Fruit fly (Drosophila melanogaster) whole organism, wandering third instar larva: Measurements from ENCODE around the gene Dim1.

Experiments used
- Abd-B ChIP-seq: fragments of >200 bp; optimal IDR thresholded peaks from 2 replicates; lab custom pipeline; 2017; ENCODE audit warnings: missing biosample characterization, missing genetic modification characterization
- CG32264 ChIP-seq: fragments of 200-800 bp; sonication (Bioruptor generic); optimal IDR thresholded peaks from 2 replicates; lab custom pipeline; 2016; ENCODE audit warnings: missing biosample characterization, missing genetic modification characterization
- CG9705 ChIP-seq: fragments of 200-800 bp; sonication (Bioruptor generic); optimal IDR thresholded peaks from 2 replicates; lab custom pipeline; 2018; ENCODE audit warnings: missing biosample characterization, mild to moderate bottlenecking, missing genetic modification characterization
- CrebA ChIP-seq: fragments of 200-800 bp; sonication (Bioruptor generic); optimal IDR thresholded peaks from 2 replicates; lab custom pipeline; 2016; ENCODE audit warnings: missing biosample characterization, mild to moderate bottlenecking, missing genetic modification characterization, borderline replicate concordance
- Dfd ChIP-seq: fragments of >200 bp; optimal IDR thresholded peaks from 2 replicates; lab custom pipeline; 2017; ENCODE audit warnings: missing biosample characterization, missing genetic modification characterization
- Dif ChIP-seq: fragments of 200-275, 200-300 bp; sonication (Bioruptor generic); optimal IDR thresholded peaks from 2 replicates; lab custom pipeline; 2018; ENCODE audit warnings: missing biosample characterization, missing genetic modification characterization; ENCODE audit not compliant: partially characterized antibody
- GATAd ChIP-seq: sonication (Bioruptor generic); optimal IDR thresholded peaks from 2 replicates; lab custom pipeline; 2016; ENCODE audit warnings: missing biosample characterization, missing genetic modification characterization
- HLH106 ChIP-seq: fragments of 200-800 bp; optimal IDR thresholded peaks from 3 replicates; lab custom pipeline; 2019; ENCODE audit warnings: missing biosample characterization, mild to moderate bottlenecking, missing genetic modification characterization, moderate library complexity
- Hnf4 ChIP-seq: fragments of 200-800 bp; sonication (Bioruptor generic); optimal IDR thresholded peaks from 2 replicates; lab custom pipeline; 2016; ENCODE audit warnings: missing biosample characterization, mild to moderate bottlenecking, missing genetic modification characterization
- Hr78 ChIP-seq: fragments of >200 bp; optimal IDR thresholded peaks from 2 replicates; lab custom pipeline; 2017; ENCODE audit warnings: missing biosample characterization, missing genetic modification characterization
- Jra ChIP-seq: sonication (Bioruptor generic); optimal IDR thresholded peaks from 2 replicates; lab custom pipeline; 2016; ENCODE audit warnings: missing biosample characterization, missing genetic modification characterization
- Mio ChIP-seq: sonication (Bioruptor generic); optimal IDR thresholded peaks from 2 replicates; lab custom pipeline; 2016; ENCODE audit warnings: missing biosample characterization, missing genetic modification characterization
- Myc ChIP-seq: fragments of >200 bp; optimal IDR thresholded peaks from 2 replicates; lab custom pipeline; 2017
- N ChIP-seq: fragments of >200 bp; optimal IDR thresholded peaks from 2 replicates; lab custom pipeline; 2018; ENCODE audit warnings: missing biosample characterization, missing external identifiers, missing genetic modification characterization
- OdsH ChIP-seq: fragments of 200-800 bp; sonication (Bioruptor generic); optimal IDR thresholded peaks from 2 replicates; lab custom pipeline; 2016; ENCODE audit warnings: missing biosample characterization, mild to moderate bottlenecking, missing genetic modification characterization
- Rel ChIP-seq, 2 experiments: fragments of 200-800 bp; sonication (Bioruptor generic) in 1 of 2; optimal IDR thresholded peaks; 2 replicates in 1 of 2; 3 replicates in 1 of 2; lab custom pipeline; 2016 to 2019; ENCODE audit warnings: mild to moderate bottlenecking in 2 of 2, missing biosample characterization in 2 of 2, missing genetic modification characterization in 2 of 2, moderate library complexity in 1 of 2
- Sp1 ChIP-seq: fragments of 200-800 bp; sonication (Bioruptor generic); optimal IDR thresholded peaks from 3 replicates; lab custom pipeline; 2019; ENCODE audit warnings: missing biosample characterization, mild to moderate bottlenecking, missing genetic modification characterization, moderate library complexity
- br ChIP-seq: fragments of 200-800 bp; sonication (Bioruptor generic); optimal IDR thresholded peaks from 2 replicates; lab custom pipeline; 2016; ENCODE audit warnings: missing biosample characterization, missing genetic modification characterization
- brk ChIP-seq: fragments of 200-800 bp; sonication (Bioruptor generic); optimal IDR thresholded peaks from 2 replicates; lab custom pipeline; 2016; ENCODE audit warnings: missing biosample characterization, mild to moderate bottlenecking, missing genetic modification characterization
- dl ChIP-seq, 2 experiments: fragments of 175-275, 200-275 bp in 1 of 2; fragments of 200-275 bp in 1 of 2; sonication (Bioruptor generic); optimal IDR thresholded peaks; lab custom pipeline; 2018; ENCODE audit warnings: mild to moderate bottlenecking in 2 of 2, missing biosample characterization in 2 of 2, missing genetic modification characterization in 2 of 2, moderate library complexity in 2 of 2; ENCODE audit not compliant: partially characterized antibody in 2 of 2, insufficient read depth in 1 of 2
- dmrt93B ChIP-seq: fragments of 200-800 bp; sonication (Bioruptor generic); optimal IDR thresholded peaks from 2 replicates; lab custom pipeline; 2018; ENCODE audit warnings: missing biosample characterization, mild to moderate bottlenecking, missing genetic modification characterization
- dsf ChIP-seq: sonication (Bioruptor generic); optimal IDR thresholded peaks from 2 replicates; lab custom pipeline; 2016; ENCODE audit warnings: missing biosample characterization, missing genetic modification characterization, borderline replicate concordance
- ey ChIP-seq: fragments of 200-800 bp; sonication (Bioruptor generic); optimal IDR thresholded peaks from 2 replicates; lab custom pipeline; 2016; ENCODE audit warnings: missing biosample characterization, missing genetic modification characterization
- h ChIP-seq: fragments of 200-800 bp; sonication (Bioruptor generic); optimal IDR thresholded peaks from 3 replicates; lab custom pipeline; 2016; ENCODE audit warnings: missing biosample characterization, mild to moderate bottlenecking, missing genetic modification characterization
- jim ChIP-seq: fragments of 175-275, 200-325 bp; sonication (Bioruptor generic); optimal IDR thresholded peaks from 2 replicates; lab custom pipeline; 2016; ENCODE audit warnings: missing biosample characterization, mild to moderate bottlenecking, missing genetic modification characterization
- lola ChIP-seq: fragments of >200 bp; optimal IDR thresholded peaks from 2 replicates; lab custom pipeline; 2017; ENCODE audit warnings: missing biosample characterization, missing genetic modification characterization
- pan ChIP-seq: fragments of >200 bp; optimal IDR thresholded peaks from 2 replicates; lab custom pipeline; 2017
- psq ChIP-seq: fragments of 200-800 bp; sonication (Bioruptor generic); optimal IDR thresholded peaks from 3 replicates; lab custom pipeline; 2017; ENCODE audit warnings: missing biosample characterization, mild to moderate bottlenecking, missing genetic modification characterization, moderate library complexity
- rgr ChIP-seq: fragments of 200-800 bp; sonication (Bioruptor generic); optimal IDR thresholded peaks from 3 replicates; lab custom pipeline; 2016; ENCODE audit warnings: missing biosample characterization, mild to moderate bottlenecking, missing genetic modification characterization
- sage ChIP-seq: fragments of 200-800 bp; sonication (Bioruptor generic); optimal IDR thresholded peaks from 2 replicates; lab custom pipeline; 2016; ENCODE audit warnings: missing biosample characterization, mild to moderate bottlenecking, missing genetic modification characterization
- sv ChIP-seq: fragments of 200-800 bp; sonication (Bioruptor generic); optimal IDR thresholded peaks from 3 replicates; lab custom pipeline; 2016; ENCODE audit warnings: missing biosample characterization, missing genetic modification characterization
- tai ChIP-seq: sonication (Bioruptor generic); optimal IDR thresholded peaks from 2 replicates; lab custom pipeline; 2016; ENCODE audit warnings: missing biosample characterization, missing genetic modification characterization
- usp ChIP-seq: fragments of >200 bp; optimal IDR thresholded peaks from 2 replicates; lab custom pipeline; 2017; ENCODE audit warnings: missing biosample characterization, missing genetic modification characterization
- woc ChIP-seq: sonication (Bioruptor generic); optimal IDR thresholded peaks from 2 replicates; lab custom pipeline; 2016; ENCODE audit warnings: missing biosample characterization, mild to moderate bottlenecking, missing genetic modification characterization

Dim1 gene

DNA sequence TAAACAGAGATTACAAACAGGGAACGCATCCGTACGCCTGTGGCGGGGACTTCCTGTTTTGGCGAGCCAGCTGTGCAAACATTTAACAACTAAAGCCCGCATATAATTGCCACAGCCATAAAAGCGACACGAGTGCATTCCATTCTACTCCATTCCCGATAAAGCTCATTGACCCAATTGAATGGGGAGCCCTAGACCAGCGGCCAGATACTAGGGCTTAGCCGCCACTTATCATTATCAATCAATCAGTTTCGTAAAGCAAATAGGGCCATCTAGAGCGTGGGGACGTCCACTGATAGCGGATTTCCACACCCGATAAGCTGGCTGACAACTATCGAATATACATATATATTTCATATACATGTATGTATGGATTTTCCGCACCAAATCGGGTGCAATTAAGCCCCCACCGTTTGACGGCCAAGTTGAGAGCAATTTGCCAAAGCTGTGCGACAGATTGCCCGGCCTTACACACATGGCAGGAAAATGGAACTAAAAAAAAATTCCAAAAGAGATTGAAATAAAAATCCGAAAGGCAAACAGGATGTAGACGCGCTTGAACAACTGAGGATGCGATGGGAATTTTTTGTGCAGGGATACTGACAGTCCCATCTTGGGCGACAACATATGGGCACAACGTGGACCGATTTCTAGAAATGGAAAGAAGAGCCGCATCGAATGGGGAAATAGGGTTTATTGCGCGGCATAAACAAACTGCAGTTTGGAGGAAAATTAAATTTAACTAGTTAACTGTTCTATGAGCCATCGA is 30.1 kb upstream of the Dim1 start:
- TF ChIP-seq Dfd (GFP tag; lab: Kevin White, UChicago) (no peak), ey (no peak), br (GFP tag; lab: Kevin White, UChicago) (no peak), rgr (no peak), dsf (GFP tag; lab: Kevin White, UChicago) (no peak), Dif (GFP tag; lab: Kevin White, UChicago) (no peak), GATAd (GFP tag; lab: Kevin White, UChicago) (no peak), Myc (no peak), dl (GFP tag; optimal IDR thresholded peaks at IDR 0.05; lab: Kevin White, UChicago; ENCODE audit: insufficient read depth in 1 of 2, partially characterized antibody in 2 of 2) (no peak), Rel (GFP tag; optimal IDR thresholded peaks at IDR 0.05; lab: Kevin White, UChicago) (no peak), Rel (tag; optimal IDR thresholded peaks at IDR 0.05; lab: Kevin White, UChicago) (no peak), lola (GFP tag; lab: Kevin White, UChicago) (no peak), pan (no peak), brk (GFP tag; lab: Kevin White, UChicago) (no peak), tai (no peak)

DNA sequence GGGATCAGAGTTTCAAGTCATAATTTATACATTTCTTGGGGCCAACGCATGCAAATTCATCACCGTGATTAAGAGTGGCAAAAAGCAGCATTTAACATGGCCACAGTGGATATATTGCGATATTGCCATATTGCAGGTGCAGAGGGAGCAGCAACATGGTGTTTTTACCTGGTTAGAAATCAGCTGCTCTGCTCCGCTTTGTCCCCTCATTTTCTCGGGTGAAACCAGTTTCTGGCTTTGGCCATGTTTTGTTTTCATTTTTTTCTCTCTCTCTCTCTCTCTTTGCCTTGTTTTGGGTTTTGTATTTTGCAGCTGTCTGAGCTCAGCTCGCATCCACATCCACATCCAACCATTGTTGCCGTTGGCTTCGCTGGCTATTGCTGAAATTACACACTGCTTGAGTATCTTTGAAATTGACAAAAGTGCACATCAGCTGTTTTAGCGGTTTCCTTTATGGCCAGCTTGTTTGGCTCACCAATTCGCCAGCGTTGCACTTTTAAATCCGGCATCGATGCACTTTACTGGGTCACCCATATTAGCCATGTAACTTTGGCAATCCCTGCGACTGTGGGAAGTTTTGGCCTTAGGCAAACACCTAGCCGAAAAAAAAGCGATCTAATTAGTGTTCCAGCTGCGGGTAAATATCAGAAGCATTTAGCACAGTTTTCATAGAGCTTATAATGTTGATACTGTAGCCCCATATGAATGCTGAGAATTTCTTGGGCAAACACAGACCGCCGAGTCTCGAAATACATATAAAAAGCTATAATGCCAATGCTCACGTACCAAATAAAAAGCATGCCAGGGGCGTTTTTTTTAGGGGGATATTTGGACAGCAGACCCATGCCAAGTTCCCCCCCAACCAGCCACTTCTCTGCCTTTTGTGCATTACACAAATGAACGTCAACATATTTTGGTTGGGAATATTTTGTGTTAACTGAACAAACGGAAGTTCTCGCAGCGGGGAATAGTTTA is 27.7 kb upstream of the Dim1 start:
- peak; percentile 18 for TF ChIP-seq psq
- no peak for TF ChIP-seq pan
- TF ChIP-seq Abd-B, result no peak
- TF ChIP-seq h (GFP tag; lab: Kevin White, UChicago), result no peak
- no peak for TF ChIP-seq Myc
- no peak for TF ChIP-seq sage (GFP tag; lab: Kevin White, UChicago)

DNA sequence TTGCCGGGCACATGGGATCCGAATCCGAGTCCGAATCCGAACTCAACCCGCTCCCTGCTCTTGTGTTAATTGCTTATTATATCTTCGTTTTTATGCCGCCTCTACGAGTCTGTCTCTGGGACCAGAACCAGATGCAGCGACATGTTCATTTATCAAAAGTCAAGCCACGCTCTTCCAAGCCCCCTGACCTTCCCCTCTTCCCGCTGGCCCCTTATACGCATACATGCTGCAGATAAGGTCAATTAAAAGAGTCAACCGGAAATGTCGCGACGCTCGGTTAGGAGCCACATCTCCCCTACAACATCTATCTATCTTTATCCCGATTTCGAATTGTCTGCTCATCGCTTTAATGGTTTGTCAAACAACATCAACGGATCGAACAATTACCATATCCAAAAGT is 25.3 kb upstream of the Dim1 start:
- no peak for TF ChIP-seq brk (GFP tag; lab: Kevin White, UChicago)
- no peak for TF ChIP-seq CG32264 (GFP tag; lab: Kevin White, UChicago)
- TF ChIP-seq jim (GFP tag; lab: Kevin White, UChicago), result no peak
- no peak for TF ChIP-seq dl (GFP tag; optimal IDR thresholded peaks at IDR 0.05; lab: Kevin White, UChicago; ENCODE audit: insufficient read depth in 1 of 2, partially characterized antibody in 2 of 2)
- no peak for TF ChIP-seq Abd-B
- TF ChIP-seq GATAd (GFP tag; lab: Kevin White, UChicago), result no peak
- TF ChIP-seq usp (GFP tag; lab: Kevin White, UChicago), result no peak
- TF ChIP-seq br (GFP tag; lab: Kevin White, UChicago), result no peak
- no peak for TF ChIP-seq Jra (GFP tag; lab: Kevin White, UChicago)
- TF ChIP-seq Mio, result no peak
- TF ChIP-seq Sp1 (GFP tag; lab: Kevin White, UChicago), result no peak
- no peak for TF ChIP-seq dmrt93B
- TF ChIP-seq CG9705 (GFP tag; lab: Kevin White, UChicago), result no peak
- TF ChIP-seq CrebA (GFP tag; lab: Kevin White, UChicago), result no peak
- TF ChIP-seq, all 38 proteins: peak for 0

DNA sequence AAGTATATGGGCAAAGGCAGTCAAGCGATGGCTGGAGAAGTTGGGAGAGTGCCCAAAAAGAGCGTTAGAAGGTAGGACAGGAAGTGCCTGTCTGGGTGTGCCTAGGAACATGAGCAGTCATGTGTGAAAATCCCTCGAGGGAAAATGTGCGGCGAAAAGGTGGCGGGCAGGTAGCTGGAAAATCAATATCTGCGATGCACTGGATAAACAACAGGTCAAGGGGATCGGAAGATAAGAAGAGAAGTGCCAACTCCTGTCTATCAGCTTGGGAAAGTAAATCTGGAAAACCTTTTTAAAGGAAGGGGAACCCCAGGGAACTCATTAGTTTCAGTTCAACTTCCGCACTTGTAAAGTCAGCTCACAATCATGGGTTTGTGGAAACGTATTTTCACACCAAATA is 24.7 kb upstream of the Dim1 start:
- no peak for TF ChIP-seq jim (GFP tag; lab: Kevin White, UChicago)
- TF ChIP-seq tai, result no peak
- TF ChIP-seq sv (GFP tag; lab: Kevin White, UChicago), result no peak
- TF ChIP-seq Abd-B, result no peak
- TF ChIP-seq N (GFP tag; lab: Kevin White, UChicago), result no peak
- TF ChIP-seq dsf (GFP tag; lab: Kevin White, UChicago), result no peak
- no peak for TF ChIP-seq Hr78 (GFP tag; lab: Kevin White, UChicago)
- TF ChIP-seq HLH106 (tag; lab: Kevin White, UChicago), result no peak
- no peak for TF ChIP-seq Dfd (GFP tag; lab: Kevin White, UChicago)
- TF ChIP-seq dmrt93B, result no peak
- TF ChIP-seq woc, result no peak
- TF ChIP-seq dl (GFP tag; optimal IDR thresholded peaks at IDR 0.05; lab: Kevin White, UChicago; ENCODE audit: insufficient read depth in 1 of 2, partially characterized antibody in 2 of 2), result no peak
- TF ChIP-seq Hnf4 (GFP tag; lab: Kevin White, UChicago), result no peak
- TF ChIP-seq OdsH (GFP tag; lab: Kevin White, UChicago), result no peak
- TF ChIP-seq pan, result no peak
- no peak for TF ChIP-seq Jra (GFP tag; lab: Kevin White, UChicago)
- TF ChIP-seq CG9705 (GFP tag; lab: Kevin White, UChicago), result no peak
- no peak for TF ChIP-seq CG32264 (GFP tag; lab: Kevin White, UChicago)
- no peak for TF ChIP-seq Rel (GFP tag; optimal IDR thresholded peaks at IDR 0.05; lab: Kevin White, UChicago)
- no peak for TF ChIP-seq Rel (tag; optimal IDR thresholded peaks at IDR 0.05; lab: Kevin White, UChicago)
- no peak for TF ChIP-seq ey
